Fruit fly (Drosophila melanogaster) whole organism, pupa: ENCODE data around the gene CG13044.
A peak's percentile ranks its signal among the peaks of the same experiment; 100 is the strongest.

ENCODE experiments used
- CG10348 ChIP-seq: fragments of 200-800 bp; sonication (Bioruptor generic); IDR thresholded peaks from 2 replicates; pipeline ENCODE4 v1.3.6; 2022; ENCODE audit warnings: missing biosample characterization, missing genetic modification characterization
- CG12605 ChIP-seq: fragments of 200-800 bp; sonication (Bioruptor generic); IDR thresholded peaks from 2 replicates; pipeline ENCODE4 v1.3.6; 2022; ENCODE audit warnings: missing biosample characterization, missing genetic modification characterization
- CG13204 ChIP-seq: fragments of 200-800 bp; sonication (Bioruptor generic); optimal IDR thresholded peaks from 2 replicates; lab custom pipeline; 2018; ENCODE audit warnings: missing biosample characterization, mild to moderate bottlenecking, missing genetic modification characterization, moderate library complexity
- CG14655 ChIP-seq: fragments of 200-800 bp; sonication (Bioruptor generic); optimal IDR thresholded peaks from 3 replicates; lab custom pipeline; 2017; ENCODE audit warnings: mild to moderate bottlenecking, missing biosample characterization, missing genetic modification reagents, missing genetic modification characterization
- CG15710 ChIP-seq: fragments of 200-800 bp; sonication (Bioruptor generic); optimal IDR thresholded peaks from 2 replicates; lab custom pipeline; 2018; ENCODE audit warnings: missing biosample characterization, mild to moderate bottlenecking, missing genetic modification characterization, moderate library complexity
- CG17806 ChIP-seq: fragments of 200-800 bp; sonication (Bioruptor generic); optimal IDR thresholded peaks from 2 replicates; lab custom pipeline; 2018; ENCODE audit warnings: missing biosample characterization, mild to moderate bottlenecking, missing genetic modification characterization, moderate library complexity
- CG34367 ChIP-seq: fragments of 200-800 bp; sonication (Bioruptor generic); optimal IDR thresholded peaks from 2 replicates; lab custom pipeline; 2018; ENCODE audit warnings: missing biosample characterization, mild to moderate bottlenecking, missing genetic modification characterization
- CG4496 ChIP-seq: fragments of 200-800 bp; sonication (Bioruptor generic); IDR thresholded peaks from 3 replicates; pipeline ENCODE4 v1.3.6; 2022; ENCODE audit warnings: missing biosample characterization, missing genetic modification characterization
- CG8159 ChIP-seq: fragments of 200-800 bp; sonication (Bioruptor generic); optimal IDR thresholded peaks from 3 replicates; lab custom pipeline; 2018; ENCODE audit warnings: missing biosample characterization, mild to moderate bottlenecking, missing genetic modification characterization, moderate library complexity
- CG8301 ChIP-seq: fragments of 200-800 bp; sonication (Bioruptor generic); optimal IDR thresholded peaks from 2 replicates; lab custom pipeline; 2018; ENCODE audit warnings: missing biosample characterization, mild to moderate bottlenecking, missing genetic modification characterization
- CG9948 ChIP-seq: fragments of 200-800 bp; sonication (Bioruptor generic); optimal IDR thresholded peaks from 2 replicates; lab custom pipeline; 2018; ENCODE audit warnings: missing biosample characterization, mild to moderate bottlenecking, missing genetic modification characterization, moderate library complexity
- D1 ChIP-seq: fragments of 200-800 bp; sonication (Bioruptor generic); optimal IDR thresholded peaks from 2 replicates; lab custom pipeline; 2018; ENCODE audit warnings: missing biosample characterization, mild to moderate bottlenecking, missing genetic modification characterization, moderate library complexity
- EcR ChIP-seq: fragments of 200-800 bp; sonication (Bioruptor generic); optimal IDR thresholded peaks from 3 replicates; lab custom pipeline; 2019; ENCODE audit warnings: missing biosample characterization, missing genetic modification characterization, mild to moderate bottlenecking, moderate library complexity, missing genetic modification reagents
- Ets98B ChIP-seq: fragments of 200-800 bp; sonication (Bioruptor generic); IDR thresholded peaks from 2 replicates; pipeline ENCODE4 v1.3.6; 2022; ENCODE audit warnings: missing biosample characterization, missing genetic modification characterization
- Pif1A ChIP-seq: fragments of 200-800 bp; sonication (Bioruptor generic); optimal IDR thresholded peaks from 3 replicates; lab custom pipeline; 2016; ENCODE audit warnings: missing biosample characterization, missing genetic modification characterization
- Pif1B ChIP-seq: fragments of 200-800 bp; sonication (Bioruptor generic); optimal IDR thresholded peaks from 3 replicates; lab custom pipeline; 2016; ENCODE audit warnings: missing biosample characterization, missing genetic modification characterization
- Snoo ChIP-seq: fragments of 200-800 bp; sonication (Bioruptor generic); optimal IDR thresholded peaks from 3 replicates; lab custom pipeline; 2017; ENCODE audit warnings: missing biosample characterization, mild to moderate bottlenecking, missing genetic modification characterization, inconsistent platforms
- fd96Ca ChIP-seq: fragments of 200-800 bp; sonication (Bioruptor generic); IDR thresholded peaks from 3 replicates; pipeline ENCODE4 v1.3.6; 2022; ENCODE audit warnings: missing biosample characterization, missing genetic modification characterization
- gl ChIP-seq: fragments of 200-800 bp; sonication (Bioruptor generic); optimal IDR thresholded peaks from 2 replicates; lab custom pipeline; 2018; ENCODE audit warnings: missing biosample characterization, mild to moderate bottlenecking, missing genetic modification characterization
- rn ChIP-seq: fragments of 200-800 bp; sonication (Bioruptor generic); IDR thresholded peaks from 2 replicates; pipeline ENCODE4 v1.3.6; 2022; ENCODE audit warnings: missing biosample characterization, missing genetic modification characterization

The CG13044 gene

DNA sequence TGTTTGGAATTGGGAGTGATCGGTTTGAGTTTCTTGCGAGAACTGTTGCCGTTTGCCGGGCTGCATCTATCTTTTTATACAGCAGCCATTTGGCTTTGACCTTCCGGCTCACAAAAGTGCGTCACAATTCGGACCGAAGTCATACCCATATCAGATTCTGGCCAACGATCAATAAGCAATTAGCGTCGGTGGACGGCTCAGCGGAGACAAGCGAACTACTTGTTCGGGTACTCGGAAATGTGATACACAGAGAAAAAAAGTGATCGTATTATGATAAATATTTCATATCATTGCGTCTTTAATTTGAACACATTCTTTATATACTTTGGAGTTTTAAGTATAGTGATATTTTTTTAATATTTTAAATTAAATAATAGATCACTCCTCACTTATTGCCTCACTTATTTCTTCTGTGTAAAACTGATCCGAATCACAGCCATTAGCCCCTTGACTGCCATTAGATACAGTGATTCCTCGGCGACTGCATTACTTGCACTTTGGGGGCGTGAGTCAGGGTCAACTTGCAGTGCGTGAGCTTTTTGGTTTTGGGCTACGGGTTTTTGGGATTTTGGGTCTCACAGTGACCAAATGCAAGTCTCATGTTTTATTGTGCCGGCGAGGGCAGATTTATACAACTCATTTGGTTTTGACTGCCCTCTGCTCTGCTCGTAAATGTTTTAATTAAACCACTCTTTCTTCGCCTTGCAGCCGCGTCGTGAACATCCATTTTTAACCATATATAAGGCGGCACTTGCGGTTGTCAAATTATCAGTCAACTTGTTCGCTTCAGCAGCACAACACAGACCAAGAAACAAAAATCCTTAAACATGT lies 3.1 kb upstream of the CG13044 start, which contains the start of the genes CG13043 and CG13063:
Gene CG13043 (minus strand): TSS at position 51 of the 831 bp plus-strand sequence.
Gene CG13063 (plus strand): TSS at position 781 of the 831 bp plus-strand sequence.
- no peak for TF ChIP-seq rn (GFP tag; lab: Robert Waterston, UW)
- TF ChIP-seq CG10348 (GFP tag; lab: Robert Waterston, UW) = no peak
- TF ChIP-seq Pif1B (GFP tag; lab: Kevin White, UChicago) = no peak
- TF ChIP-seq CG15710 = no peak
- TF ChIP-seq CG8301 = no peak
- TF ChIP-seq Ets98B (GFP tag; lab: Robert Waterston, UW) = no peak
- no peak for TF ChIP-seq CG34367
- TF ChIP-seq Pif1A = no peak
- no peak for TF ChIP-seq CG8159 (tag; lab: Kevin White, UChicago)
- TF ChIP-seq CG12605 (GFP tag; lab: Robert Waterston, UW) = no peak
- no peak for TF ChIP-seq gl (tag; lab: Kevin White, UChicago)
- TF ChIP-seq CG13204 (GFP tag; lab: Kevin White, UChicago) = no peak
- no peak for TF ChIP-seq CG4496 (GFP tag; lab: Robert Waterston, UW)
- TF ChIP-seq Snoo (tag; lab: Kevin White, UChicago) = no peak
- no peak for TF ChIP-seq fd96Ca (GFP tag; lab: Robert Waterston, UW)
- no peak for TF ChIP-seq EcR (GFP tag; lab: Kevin White, UChicago)
- no peak for TF ChIP-seq CG14655 (GFP tag; lab: Kevin White, UChicago)

DNA sequence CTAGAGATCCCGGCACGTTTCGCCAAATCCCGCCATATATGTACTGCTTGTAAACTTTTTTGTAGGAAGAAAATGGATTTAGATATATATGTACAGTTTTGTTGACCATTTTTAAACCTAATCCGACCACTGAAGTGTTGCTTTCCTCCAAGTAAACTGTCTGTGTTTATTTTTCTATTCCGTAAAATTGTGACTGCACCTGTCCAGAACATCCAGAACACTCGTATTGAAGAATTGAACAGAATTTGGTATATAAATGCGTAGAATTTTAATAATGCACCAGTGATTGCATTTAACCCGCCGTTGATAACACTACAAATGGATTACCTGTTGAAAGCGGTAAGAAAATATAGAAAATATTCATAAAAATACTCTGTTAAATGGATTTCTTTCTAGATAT lies 1.0 kb upstream of the CG13044 start, which contains the start of gene CG43249:
Gene CG43249 (plus strand): TSS at position 301 of the 400 bp plus-strand sequence.
- TF ChIP-seq CG8301 = no peak
- TF ChIP-seq Pif1A = no peak

DNA sequence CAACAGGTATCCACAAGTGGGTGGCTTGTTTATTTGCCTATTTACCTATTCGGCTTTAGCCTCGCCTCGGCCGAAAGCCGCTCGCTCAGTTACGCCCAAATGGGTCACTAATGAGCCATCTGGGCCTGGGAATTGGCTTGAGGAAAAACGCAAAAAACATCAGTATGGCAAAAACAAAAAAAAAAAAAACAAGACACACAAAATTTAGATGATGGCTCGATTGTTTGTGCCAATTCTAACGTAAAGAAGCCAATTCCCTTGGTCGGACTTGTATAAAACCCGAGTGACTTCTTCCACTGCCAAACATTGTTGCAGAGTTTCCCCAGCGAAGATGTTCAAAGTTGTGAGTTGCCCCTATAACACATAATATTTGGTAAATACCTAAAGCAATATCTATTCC lies 1.8 kb downstream of the CG13044 start, which contains the start of gene CG4982:
Gene CG4982 (plus strand): TSS at position 301 of the 400 bp plus-strand sequence.
- no peak for TF ChIP-seq CG10348 (GFP tag; lab: Robert Waterston, UW)
- no peak for TF ChIP-seq Pif1B (GFP tag; lab: Kevin White, UChicago)
- TF ChIP-seq CG13204 (GFP tag; lab: Kevin White, UChicago) = no peak
- no peak for TF ChIP-seq gl (tag; lab: Kevin White, UChicago)
- TF ChIP-seq CG8301 = no peak
- TF ChIP-seq CG4496 (GFP tag; lab: Robert Waterston, UW) = no peak
- no peak for TF ChIP-seq CG9948 (tag; lab: Kevin White, UChicago)
- no peak for TF ChIP-seq CG8159 (tag; lab: Kevin White, UChicago)
- TF ChIP-seq CG34367 = no peak

DNA sequence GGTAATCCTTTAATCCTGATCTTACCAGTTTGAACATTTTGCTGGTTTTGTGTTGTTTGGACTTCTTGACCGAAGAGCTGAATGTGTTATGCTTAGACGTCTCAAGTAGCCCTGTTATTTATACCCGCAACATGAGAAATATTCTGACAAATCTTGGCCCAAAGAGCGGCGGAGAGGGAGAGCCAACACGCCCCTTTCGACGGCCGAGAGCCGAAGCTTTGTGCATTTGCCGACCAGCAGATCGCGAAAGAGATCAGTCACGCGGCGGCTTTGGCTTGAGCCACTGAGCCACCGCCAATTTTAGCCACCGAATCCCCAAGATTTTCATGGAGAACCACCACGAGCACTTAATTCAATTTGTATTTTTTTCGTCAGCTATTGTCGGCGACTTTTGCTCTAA lies 7.5 kb downstream of the CG13044 start, which contains the start of gene CG4962:
Gene CG4962 (minus strand): TSS at position 101 of the 400 bp plus-strand sequence.
- TF ChIP-seq CG8159 (tag; lab: Kevin White, UChicago) = no peak

DNA sequence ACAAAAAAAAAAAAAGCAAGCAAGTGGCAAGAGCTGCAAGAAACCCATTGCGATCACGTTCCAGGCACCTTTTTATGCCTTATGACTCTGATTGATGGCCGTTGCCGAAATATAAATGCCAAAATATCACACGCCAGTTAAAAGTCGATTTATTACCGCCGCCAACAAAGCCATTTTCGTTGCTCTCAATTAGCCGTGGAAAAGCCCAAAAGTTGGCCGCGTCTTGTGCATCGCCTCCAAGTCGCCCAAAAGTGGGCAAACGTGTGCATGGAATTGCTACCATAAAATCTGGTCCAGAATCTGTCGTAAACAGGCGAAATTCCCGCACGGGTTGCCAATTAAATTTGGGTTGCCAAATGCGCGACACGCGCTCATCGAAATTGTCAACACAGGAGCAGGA lies 11.3 kb downstream of the CG13044 start:
- TF ChIP-seq CG4496 (GFP tag; lab: Robert Waterston, UW) (peak; percentile 13; the same call in 1 of the 3 replicates), Ets98B (GFP tag; lab: Robert Waterston, UW) (peak; percentile 48), fd96Ca (GFP tag; lab: Robert Waterston, UW) (peak; percentile 19; the same call in 1 of the 3 replicates), Pif1B (GFP tag; lab: Kevin White, UChicago) (no peak), gl (tag; lab: Kevin White, UChicago) (no peak)

DNA sequence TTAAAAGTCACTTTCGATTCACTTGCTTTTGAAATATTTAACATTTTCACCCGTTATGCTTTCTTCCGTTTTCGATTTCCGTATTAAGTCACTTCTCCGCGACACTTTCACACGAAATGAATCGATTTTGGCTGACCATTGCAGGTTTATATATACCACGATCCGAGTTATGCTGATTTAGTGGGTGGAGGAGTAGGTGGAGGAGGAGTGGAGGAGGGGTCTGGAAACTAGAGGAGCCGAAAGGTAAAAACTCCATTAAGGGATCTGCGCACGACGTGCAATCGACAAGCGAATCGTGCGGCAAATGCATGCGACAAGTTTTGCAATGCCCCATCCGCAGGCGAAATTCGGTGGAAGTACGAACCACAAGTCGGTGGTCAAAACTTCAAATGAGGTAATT lies 12.1 kb downstream of the CG13044 start, which contains the start of gene CG13045:
Gene CG13045 (minus strand): TSS at position 101 of the 400 bp plus-strand sequence.
- TF ChIP-seq CG14655 (GFP tag; lab: Kevin White, UChicago) = no peak
- no peak for TF ChIP-seq rn (GFP tag; lab: Robert Waterston, UW)
- no peak for TF ChIP-seq CG15710
- TF ChIP-seq CG34367 = no peak
- no peak for TF ChIP-seq CG12605 (GFP tag; lab: Robert Waterston, UW)
- no peak for TF ChIP-seq Pif1A
- TF ChIP-seq EcR (GFP tag; lab: Kevin White, UChicago) = no peak
- no peak for TF ChIP-seq D1 (tag; lab: Kevin White, UChicago)
- no peak for TF ChIP-seq CG9948 (tag; lab: Kevin White, UChicago)
- TF ChIP-seq CG4496 (GFP tag; lab: Robert Waterston, UW) = no peak
- no peak for TF ChIP-seq Snoo (tag; lab: Kevin White, UChicago)
- no peak for TF ChIP-seq CG13204 (GFP tag; lab: Kevin White, UChicago)
- TF ChIP-seq, all 21 proteins: peak for 0

DNA sequence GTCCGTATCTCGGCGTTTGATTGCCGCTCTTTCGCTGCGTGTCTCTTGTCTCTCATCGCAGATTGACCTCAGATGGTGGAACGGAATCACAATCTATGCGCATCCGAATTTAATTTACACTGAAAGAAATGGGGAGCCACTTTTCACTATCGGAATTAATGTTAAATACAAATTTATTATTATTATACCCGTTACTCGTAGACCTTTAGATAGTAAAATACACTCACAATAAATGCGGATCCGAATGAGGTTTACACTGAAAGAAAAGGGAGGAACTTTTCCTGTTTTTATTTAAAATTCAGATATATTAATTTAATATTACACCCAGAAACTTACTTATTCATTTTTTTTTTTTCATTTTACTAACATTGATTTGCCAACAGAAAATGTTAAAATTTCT lies 13.9 kb downstream of the CG13044 start:
- TF ChIP-seq CG34367 = peak; percentile 3
- TF ChIP-seq EcR (GFP tag; lab: Kevin White, UChicago) = no peak
- no peak for TF ChIP-seq fd96Ca (GFP tag; lab: Robert Waterston, UW)
- peak; percentile 22 for TF ChIP-seq CG17806
- TF ChIP-seq CG9948 (tag; lab: Kevin White, UChicago) = peak; percentile 32
- no peak for TF ChIP-seq CG8301
- peak; percentile 5 for TF ChIP-seq CG15710
- TF ChIP-seq Pif1B (GFP tag; lab: Kevin White, UChicago) = no peak
- no peak for TF ChIP-seq CG4496 (GFP tag; lab: Robert Waterston, UW)
- peak; percentile 25 for TF ChIP-seq Pif1A
- TF ChIP-seq CG14655 (GFP tag; lab: Kevin White, UChicago) = peak; percentile 52
- TF ChIP-seq CG8159 (tag; lab: Kevin White, UChicago) = peak; percentile 10
